Fruit fly (Drosophila melanogaster): ENCODE data around the gene jim.

DNA sequence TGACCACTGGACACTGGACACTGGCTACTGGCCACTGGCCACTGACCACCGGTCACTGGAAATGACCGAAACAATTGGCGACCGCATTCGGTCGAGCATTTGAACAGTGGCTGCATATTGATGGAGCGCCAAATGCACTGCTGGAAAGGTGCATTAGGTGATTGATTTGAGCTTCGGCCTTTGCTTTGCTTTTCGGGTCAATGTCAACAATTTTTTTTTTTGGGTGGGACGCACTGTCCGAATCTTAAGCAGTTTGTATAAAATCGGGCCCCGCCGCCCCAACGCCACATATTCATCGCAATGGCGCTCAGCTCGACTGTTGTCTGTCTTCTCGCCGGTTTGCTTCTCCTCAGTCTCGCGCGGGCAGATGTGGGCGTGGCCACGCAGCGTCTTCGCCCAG, 25.5 kb upstream of the jim start, which contains the start of gene CG13239:
- TF ChIP-seq CG13204 (GFP tag; optimal IDR thresholded peaks at IDR 0.05) (no peak), CG17806 (tag; optimal IDR thresholded peaks at IDR 0.05) (no peak), CG8301 (tag; optimal IDR thresholded peaks at IDR 0.05) (no peak), CG32121 (GFP tag; IDR thresholded peaks at IDR 0.05) (no peak)
